Fruit fly (Drosophila melanogaster) whole organism, embryonic: ENCODE measurements around the gene Pvf3.

Source experiments
- Ada2b ChIP-seq: fragments of 200-800 bp; sonication (Bioruptor generic); IDR thresholded peaks from 2 replicates; pipeline ENCODE4 v1.3.6; 2022; ENCODE audit warnings: missing biosample characterization, missing genetic modification characterization
- Aef1 ChIP-seq: fragments of 200-800 bp; sonication (Bioruptor generic); IDR thresholded peaks from 3 replicates; pipeline ENCODE4 v1.3.6; 2022; ENCODE audit warnings: missing biosample characterization, missing genetic modification characterization
- Atf6 ChIP-seq: fragments of 200-800 bp; sonication (Bioruptor generic); IDR thresholded peaks from 2 replicates; pipeline ENCODE4 v1.3.6; 2022; ENCODE audit warnings: missing biosample characterization, missing genetic modification characterization
- B-H2 ChIP-seq: fragments of 200-800 bp; sonication (Bioruptor generic); optimal IDR thresholded peaks from 2 replicates; lab custom pipeline; 2018; ENCODE audit warnings: missing biosample characterization, mild to moderate bottlenecking, missing genetic modification characterization
- CG11696 ChIP-seq: fragments of 200-800 bp; sonication (Bioruptor generic); IDR thresholded peaks from 2 replicates; pipeline ENCODE4 v1.3.6; 2022; ENCODE audit warnings: missing biosample characterization, missing genetic modification characterization
- CG12219 ChIP-seq: fragments of 200-800 bp; sonication (Bioruptor generic); optimal IDR thresholded peaks from 3 replicates; lab custom pipeline; 2018; ENCODE audit warnings: missing biosample characterization, mild to moderate bottlenecking, missing genetic modification characterization
- CG1233 ChIP-seq: fragments of 200-800 bp; sonication (Bioruptor generic); optimal IDR thresholded peaks from 4 replicates; lab custom pipeline; 2018; ENCODE audit warnings: missing biosample characterization, mild to moderate bottlenecking, missing genetic modification characterization
- CG14050 ChIP-seq: fragments of 200-800 bp; sonication (Bioruptor generic); IDR thresholded peaks from 3 replicates; pipeline ENCODE4 v1.3.6; 2022; ENCODE audit warnings: missing biosample characterization, missing genetic modification characterization
- CG14441 ChIP-seq: fragments of 200-800 bp; sonication (Bioruptor generic); IDR thresholded peaks from 2 replicates; pipeline ENCODE4 v1.3.6; 2022; ENCODE audit warnings: missing biosample characterization, missing genetic modification characterization
- CG15073 ChIP-seq: fragments of 200-800 bp; sonication (Bioruptor generic); optimal IDR thresholded peaks from 2 replicates; lab custom pipeline; 2016; ENCODE audit warnings: missing biosample characterization, missing genetic modification characterization
- CG16863 ChIP-seq: fragments of 200-800 bp; sonication (Bioruptor generic); optimal IDR thresholded peaks from 3 replicates; lab custom pipeline; 2016; ENCODE audit warnings: missing biosample characterization, missing genetic modification characterization
- CG18262 ChIP-seq: fragments of 200-800 bp; optimal IDR thresholded peaks from 3 replicates; lab custom pipeline; 2019; ENCODE audit warnings: missing biosample characterization, mild to moderate bottlenecking, missing genetic modification characterization, moderate library complexity
- CG2678 ChIP-seq: fragments of 200-800 bp; sonication (Bioruptor generic); optimal IDR thresholded peaks from 3 replicates; lab custom pipeline; 2019; ENCODE audit warnings: missing biosample characterization, mild to moderate bottlenecking, missing genetic modification characterization, moderate library complexity
- CG33557 ChIP-seq: fragments of 200-800 bp; sonication (Bioruptor generic); optimal IDR thresholded peaks from 2 replicates; lab custom pipeline; 2019; ENCODE audit warnings: missing biosample characterization, mild to moderate bottlenecking, missing genetic modification characterization, moderate library complexity
- CG34224 ChIP-seq: fragments of 200-800 bp; sonication (Bioruptor generic); IDR thresholded peaks from 3 replicates; pipeline ENCODE4 v1.3.6; 2022; ENCODE audit warnings: missing biosample characterization, missing genetic modification characterization; ENCODE audit not compliant: partially characterized antibody
- CG3726 ChIP-seq: fragments of 200-800 bp; sonication (Bioruptor generic); IDR thresholded peaks from 3 replicates; pipeline ENCODE4, ENCODE4 v1.3.6; 2022; ENCODE audit warnings: missing biosample characterization, missing genetic modification characterization
- CG5180 ChIP-seq: fragments of 200-800 bp; sonication (Bioruptor generic); optimal IDR thresholded peaks from 3 replicates; lab custom pipeline; 2017; ENCODE audit warnings: missing biosample characterization, missing genetic modification characterization, mild to moderate bottlenecking, moderate library complexity, missing genetic modification reagents
- CG6854 ChIP-seq: fragments of 200-800 bp; sonication (Bioruptor generic); optimal IDR thresholded peaks from 3 replicates; lab custom pipeline; 2017; ENCODE audit warnings: missing biosample characterization, mild to moderate bottlenecking, missing genetic modification characterization
- CG7372 ChIP-seq: fragments of 200-800 bp; sonication (Bioruptor generic); IDR thresholded peaks from 2 replicates; pipeline ENCODE4 v1.3.6; 2022; ENCODE audit warnings: missing biosample characterization, missing genetic modification characterization
- Chrac-16 ChIP-seq: fragments of 200-800 bp; sonication (Bioruptor generic); optimal IDR thresholded peaks from 3 replicates; lab custom pipeline; 2016; ENCODE audit warnings: missing biosample characterization, missing genetic modification characterization
- Eip74EF ChIP-seq, 2 experiments: fragments of 200-800 bp in 1 of 2; fragments of >200 bp in 1 of 2; sonication (Bioruptor generic) in 1 of 2; optimal IDR thresholded peaks; 2 replicates each; lab custom pipeline; 2017 to 2019; ENCODE audit warnings: missing biosample characterization in 2 of 2, missing genetic modification characterization in 2 of 2, mild to moderate bottlenecking in 1 of 2, moderate library complexity in 1 of 2
- Fer3 ChIP-seq: fragments of 200-800 bp; sonication (Bioruptor generic); optimal IDR thresholded peaks from 2 replicates; lab custom pipeline; 2018; ENCODE audit warnings: missing biosample characterization, mild to moderate bottlenecking, missing genetic modification characterization, moderate library complexity
- Hr78 ChIP-seq, 2 experiments: fragments of 200-800 bp in 1 of 2; fragments of >200 bp in 1 of 2; sonication (Bioruptor generic) in 1 of 2; optimal IDR thresholded peaks; 2 replicates each; lab custom pipeline; 2017 to 2019; ENCODE audit warnings: missing biosample characterization in 2 of 2, missing genetic modification characterization in 2 of 2, mild to moderate bottlenecking in 1 of 2, moderate library complexity in 1 of 2
- Lim3 ChIP-seq: fragments of 200-800 bp; sonication (Bioruptor generic); IDR thresholded peaks from 2 replicates; pipeline ENCODE4 v1.3.6; 2022; ENCODE audit warnings: missing biosample characterization, missing genetic modification characterization
- Max ChIP-seq: fragments of 200-800 bp; sonication (Bioruptor generic); optimal IDR thresholded peaks from 2 replicates; lab custom pipeline; 2016; ENCODE audit warnings: missing biosample characterization, mild to moderate bottlenecking, missing genetic modification characterization
- Mes4 ChIP-seq: fragments of 200-800 bp; sonication (Bioruptor generic); optimal IDR thresholded peaks from 2 replicates; lab custom pipeline; 2016; ENCODE audit warnings: missing biosample characterization, missing genetic modification characterization
- Oli ChIP-seq: fragments of 200-800 bp; sonication (Bioruptor generic); optimal IDR thresholded peaks from 2 replicates; lab custom pipeline; 2018; ENCODE audit warnings: missing biosample characterization, mild to moderate bottlenecking, missing genetic modification characterization, moderate library complexity
- Poxn ChIP-seq: fragments of 200-800 bp; sonication (Bioruptor generic); IDR thresholded peaks from 2 replicates; pipeline ENCODE4 v1.3.6; 2022; ENCODE audit warnings: missing biosample characterization, missing genetic modification characterization
- Rfx ChIP-seq: fragments of 200-800 bp; sonication (Bioruptor generic); IDR thresholded peaks from 2 replicates; pipeline ENCODE4 v1.3.6; 2022; ENCODE audit warnings: missing biosample characterization, missing genetic modification characterization
- Sry-δ ChIP-seq: fragments of 200-800 bp; sonication (Bioruptor generic); optimal IDR thresholded peaks from 2 replicates; lab custom pipeline; 2016; ENCODE audit warnings: missing biosample characterization, missing genetic modification characterization
- al ChIP-seq: fragments of 200-800 bp; sonication (Bioruptor generic); IDR thresholded peaks from 2 replicates; pipeline ENCODE4 v1.3.6; 2022; ENCODE audit warnings: missing biosample characterization, missing genetic modification characterization
- ara ChIP-seq: fragments of 200-800 bp; sonication (Bioruptor generic); IDR thresholded peaks from 2 replicates; pipeline ENCODE4 v1.3.6; 2022; ENCODE audit warnings: missing biosample characterization, missing genetic modification characterization
- ase ChIP-seq: fragments of 200-800 bp; sonication (Bioruptor generic); IDR thresholded peaks from 3 replicates; pipeline ENCODE4 v1.3.6; 2022; ENCODE audit warnings: missing biosample characterization, missing genetic modification characterization
- btn ChIP-seq: fragments of 200-800 bp; sonication (Bioruptor generic); optimal IDR thresholded peaks from 2 replicates; lab custom pipeline; 2016; ENCODE audit warnings: missing biosample characterization, missing genetic modification characterization
- en ChIP-seq: fragments of 200-800 bp; sonication (Bioruptor generic); optimal IDR thresholded peaks from 2 replicates; lab custom pipeline; 2016; ENCODE audit warnings: missing biosample characterization, missing genetic modification characterization
- kay ChIP-seq: fragments of 200-800 bp; sonication (Bioruptor generic); optimal IDR thresholded peaks from 2 replicates; lab custom pipeline; 2016; ENCODE audit warnings: missing biosample characterization, missing genetic modification characterization
- kni ChIP-seq: fragments of 200-800 bp; sonication (Bioruptor generic); optimal IDR thresholded peaks from 3 replicates; lab custom pipeline; 2017; ENCODE audit warnings: mild to moderate bottlenecking, missing biosample characterization, missing genetic modification reagents, missing genetic modification characterization
- lab ChIP-seq: fragments of 200-800 bp; sonication (Bioruptor generic); optimal IDR thresholded peaks from 3 replicates; lab custom pipeline; 2017; ENCODE audit warnings: missing biosample characterization, missing genetic modification characterization, mild to moderate bottlenecking, moderate library complexity, missing genetic modification reagents
- lbe ChIP-seq: fragments of 200-800 bp; sonication (Bioruptor generic); optimal IDR thresholded peaks from 2 replicates; lab custom pipeline; 2016; ENCODE audit warnings: missing biosample characterization, mild to moderate bottlenecking, missing genetic modification characterization
- nerfin-1 ChIP-seq: fragments of 200-800 bp; sonication (Bioruptor generic); optimal IDR thresholded peaks from 3 replicates; lab custom pipeline; 2019; ENCODE audit warnings: missing biosample characterization, mild to moderate bottlenecking, missing genetic modification characterization, moderate library complexity
- nerfin-2 ChIP-seq: fragments of 200-800 bp; sonication (Bioruptor generic); IDR thresholded peaks from 2 replicates; pipeline ENCODE4 v1.3.6; 2022; ENCODE audit warnings: missing biosample characterization, missing genetic modification characterization; ENCODE audit not compliant: partially characterized antibody
- prd ChIP-seq, 3 experiments: fragments of >200 bp in 2 of 3; fragments of 200-800 bp in 1 of 3; sonication (Bioruptor generic) in 1 of 3; optimal IDR thresholded peaks in 2 of 3; IDR thresholded peaks in 1 of 3; 2 replicates in 2 of 3; 3 replicates in 1 of 3; pipeline versions ENCODE4 v1.3.6 to Lab custom; 2017 to 2022; ENCODE audit warnings: missing biosample characterization in 1 of 3, missing genetic modification characterization in 1 of 3
- sd ChIP-seq: fragments of 200-800 bp; sonication (Bioruptor generic); optimal IDR thresholded peaks from 3 replicates; lab custom pipeline; 2018; ENCODE audit warnings: missing biosample characterization, mild to moderate bottlenecking, missing genetic modification characterization, moderate library complexity
- sim ChIP-seq: fragments of 200-800 bp; sonication (Bioruptor generic); IDR thresholded peaks from 2 replicates; pipeline ENCODE4 v1.3.6; 2022; ENCODE audit warnings: missing biosample characterization, missing genetic modification characterization
- tap ChIP-seq: fragments of 200-800 bp; optimal IDR thresholded peaks from 3 replicates; lab custom pipeline; 2019; ENCODE audit warnings: missing biosample characterization, mild to moderate bottlenecking, missing genetic modification characterization, moderate library complexity
- tgo ChIP-seq: fragments of 200-800 bp; sonication (Bioruptor generic); IDR thresholded peaks from 3 replicates; pipeline ENCODE4 v1.3.6; 2022; ENCODE audit warnings: missing biosample characterization, missing genetic modification characterization
- tup ChIP-seq: fragments of 200-800 bp; sonication (Bioruptor generic); optimal IDR thresholded peaks from 2 replicates; lab custom pipeline; 2016; ENCODE audit warnings: missing biosample characterization, mild to moderate bottlenecking, missing genetic modification characterization, moderate library complexity
- unpg ChIP-seq: fragments of 200-800 bp; sonication (Bioruptor generic); optimal IDR thresholded peaks from 3 replicates; lab custom pipeline; 2018; ENCODE audit warnings: missing biosample characterization, mild to moderate bottlenecking, missing genetic modification characterization, moderate library complexity
- wor ChIP-seq: fragments of 200-800 bp; sonication (Bioruptor generic); IDR thresholded peaks from 2 replicates; pipeline ENCODE4 v1.3.6; 2022; ENCODE audit warnings: missing biosample characterization, missing genetic modification characterization

Gene Pvf3

dm6 chr2L:7150775-7151174 is 6.7 kb downstream of the Pvf3 start (continued):
- no peak for TF ChIP-seq tup
- TF ChIP-seq tgo (GFP tag; lab: Robert Waterston, UW) = peak; percentile 62
- peak; percentile 49; the same call in 1 of the 2 replicates for TF ChIP-seq wor
- peak; percentile 11; the same call in 1 of the 2 replicates for TF ChIP-seq CG14441 (GFP tag; lab: Robert Waterston, UW)
- TF ChIP-seq sim (GFP tag; lab: Robert Waterston, UW) = 0 out of 2 replicates have a peak, but pooled peaks have one; percentile 11
- TF ChIP-seq tap = peak; percentile 37
- TF ChIP-seq Hr78 (GFP tag; optimal IDR thresholded peaks at IDR 0.05; lab: Kevin White, UChicago) = peak in 1 of 2 experiments; percentile 45
- peak in 1 of 2 experiments; percentile 51 for TF ChIP-seq Eip74EF (GFP tag; optimal IDR thresholded peaks at IDR 0.05; lab: Kevin White, UChicago)
- peak; percentile 48 for TF ChIP-seq sd (tag; lab: Kevin White, UChicago)
- TF ChIP-seq Oli (tag; lab: Kevin White, UChicago) = peak; percentile 66
- peak; percentile 10 for TF ChIP-seq Fer3 (tag; lab: Kevin White, UChicago)
- TF ChIP-seq CG33557 = peak; percentile 30
- TF ChIP-seq ase (GFP tag; lab: Robert Waterston, UW) = 0 out of 3 replicates have a peak, but pooled peaks have one; percentile 14
- TF ChIP-seq prd (optimal IDR thresholded peaks at IDR 0.05; lab: Kevin White, UChicago) = no peak
- TF ChIP-seq prd (GFP tag; IDR thresholded peaks at IDR 0.05; lab: Robert Waterston, UW) = peak; percentile 50
- peak; percentile 55; the same call in 1 of the 2 replicates for TF ChIP-seq Ada2b (GFP tag; lab: Robert Waterston, UW)
- TF ChIP-seq, all 482 proteins: peak for 139

DNA sequence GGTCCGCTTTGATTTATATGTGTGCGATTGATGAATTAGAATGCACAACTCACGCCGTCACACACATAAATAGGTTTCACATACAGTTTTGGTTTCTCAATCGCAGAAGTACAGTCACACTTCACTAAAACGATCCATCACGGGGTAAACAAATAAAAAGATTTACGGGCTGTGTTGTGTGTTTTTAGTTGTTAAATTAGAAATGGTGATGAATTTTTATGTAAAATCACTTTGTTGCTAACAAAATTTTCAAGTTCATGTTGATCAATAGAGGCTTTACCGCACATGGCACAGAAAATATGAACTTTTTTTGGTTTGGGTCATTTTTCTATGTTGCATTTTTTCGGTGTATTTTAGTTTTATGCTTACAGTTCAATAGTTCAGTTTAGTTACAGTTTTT is 8.6 kb downstream of the Pvf3 start:
- TF ChIP-seq CG16863 (GFP tag; lab: Kevin White, UChicago) (no peak), btn (GFP tag; lab: Kevin White, UChicago) (no peak), nerfin-1 (tag; lab: Kevin White, UChicago) (no peak), Rfx (GFP tag; lab: Robert Waterston, UW) (no peak), CG11696 (GFP tag; lab: Robert Waterston, UW) (no peak), kni (GFP tag; lab: Kevin White, UChicago) (no peak), Sry-δ (no peak), CG15073 (GFP tag; lab: Kevin White, UChicago) (no peak), unpg (GFP tag; lab: Kevin White, UChicago) (peak; percentile 52), Mes4 (GFP tag; lab: Kevin White, UChicago) (peak; percentile 19), CG5180 (GFP tag; lab: Kevin White, UChicago) (no peak), Max (GFP tag; lab: Kevin White, UChicago) (no peak), nerfin-2 (GFP tag; lab: Robert Waterston, UW) (no peak), Atf6 (GFP tag; lab: Robert Waterston, UW) (no peak), CG14050 (GFP tag; lab: Robert Waterston, UW) (peak; percentile 45; the same call in 1 of the 3 replicates), ara (GFP tag; lab: Robert Waterston, UW) (peak; percentile 65), CG6854 (GFP tag; lab: Kevin White, UChicago) (no peak), lbe (no peak), al (GFP tag; lab: Robert Waterston, UW) (no peak), CG7372 (GFP tag; lab: Robert Waterston, UW) (no peak), kay (GFP tag; lab: Kevin White, UChicago) (peak; percentile 4), CG1233 (GFP tag; lab: Kevin White, UChicago) (no peak), B-H2 (GFP tag; lab: Kevin White, UChicago) (no peak), Poxn (no peak), Aef1 (0 out of 3 replicates have a peak, but pooled peaks have one; percentile 21), lab (GFP tag; lab: Kevin White, UChicago) (peak; percentile 12), CG2678 (tag; lab: Kevin White, UChicago) (peak; percentile 26), CG3726 (GFP tag; lab: Robert Waterston, UW) (no peak), en (no peak), CG18262 (tag; lab: Kevin White, UChicago) (peak; percentile 40), Lim3 (GFP tag; lab: Robert Waterston, UW) (no peak), Chrac-16 (GFP tag; lab: Kevin White, UChicago) (peak; percentile 30), CG12219 (no peak), CG34224 (GFP tag; lab: Robert Waterston, UW) (no peak)
